Fruit fly (Drosophila melanogaster) whole organism, embryonic: ENCODE data around the gene CstF50.

ENCODE experiments used
- Awh ChIP-seq: fragments of 200-800 bp; sonication (Bioruptor generic); IDR thresholded peaks from 2 replicates; pipeline ENCODE4, ENCODE4 v1.3.6; 2022; ENCODE audit warnings: missing biosample characterization, missing genetic modification characterization
- CG11093 ChIP-seq: fragments of 200-800 bp; sonication (Bioruptor generic); IDR thresholded peaks from 3 replicates; pipeline ENCODE4 v1.3.6; 2022; ENCODE audit warnings: missing biosample characterization, missing genetic modification characterization
- CG13287 ChIP-seq: fragments of 200-800 bp; sonication (Bioruptor generic); IDR thresholded peaks from 2 replicates; pipeline ENCODE4 v1.3.6; 2022; ENCODE audit warnings: missing biosample characterization, missing genetic modification characterization; ENCODE audit not compliant: partially characterized antibody
- CG14710 ChIP-seq: fragments of 200-800 bp; sonication (Bioruptor generic); optimal IDR thresholded peaks from 3 replicates; lab custom pipeline; 2019; ENCODE audit warnings: missing biosample characterization, mild to moderate bottlenecking, missing genetic modification characterization, moderate library complexity
- CG15696 ChIP-seq: fragments of 200-800 bp; sonication (Bioruptor generic); optimal IDR thresholded peaks from 2 replicates; lab custom pipeline; 2019; ENCODE audit warnings: missing biosample characterization, mild to moderate bottlenecking, missing genetic modification characterization, moderate library complexity
- CG1603 ChIP-seq: fragments of 200-800 bp; sonication (Bioruptor generic); optimal IDR thresholded peaks from 2 replicates; lab custom pipeline; 2019; ENCODE audit warnings: missing biosample characterization, mild to moderate bottlenecking, missing genetic modification characterization, moderate library complexity
- CG16815 ChIP-seq: fragments of 200-800 bp; sonication (Bioruptor generic); optimal IDR thresholded peaks from 3 replicates; lab custom pipeline; 2017; ENCODE audit warnings: missing biosample characterization, mild to moderate bottlenecking, missing genetic modification characterization
- CG17328 ChIP-seq: fragments of 200-800 bp; sonication (Bioruptor generic); IDR thresholded peaks from 2 replicates; pipeline ENCODE4 v1.3.6; 2022; ENCODE audit warnings: missing biosample characterization, missing genetic modification characterization
- CG17361 ChIP-seq: fragments of 200-800 bp; sonication (Bioruptor generic); IDR thresholded peaks from 3 replicates; pipeline ENCODE4 v1.3.6; 2022; ENCODE audit warnings: missing biosample characterization, missing genetic modification characterization
- CG2712 ChIP-seq: fragments of 200-800 bp; optimal IDR thresholded peaks from 3 replicates; lab custom pipeline; 2019; ENCODE audit warnings: missing biosample characterization, mild to moderate bottlenecking, missing genetic modification characterization, moderate library complexity
- CG30403 ChIP-seq: fragments of 200-800 bp; sonication (Bioruptor generic); optimal IDR thresholded peaks from 3 replicates; lab custom pipeline; 2016; ENCODE audit warnings: missing biosample characterization, missing genetic modification characterization
- CG34422 ChIP-seq: fragments of 200-800 bp; sonication (Bioruptor generic); IDR thresholded peaks from 3 replicates; pipeline ENCODE4 v1.3.6; 2022; ENCODE audit warnings: missing biosample characterization, missing genetic modification characterization
- CG4282 ChIP-seq: fragments of 200-800 bp; sonication (Bioruptor generic); optimal IDR thresholded peaks from 2 replicates; lab custom pipeline; 2016; ENCODE audit warnings: missing biosample characterization, missing genetic modification characterization
- CG4404 ChIP-seq: fragments of 200-800 bp; sonication (Bioruptor generic); IDR thresholded peaks from 2 replicates; pipeline ENCODE4 v1.3.6; 2022; ENCODE audit warnings: missing biosample characterization, missing genetic modification characterization
- CG4820 ChIP-seq: fragments of 200-800 bp; sonication (Bioruptor generic); optimal IDR thresholded peaks from 3 replicates; lab custom pipeline; 2016; ENCODE audit warnings: missing biosample characterization, missing genetic modification characterization
- CG7357 ChIP-seq: fragments of 200-800 bp; sonication (Bioruptor generic); IDR thresholded peaks from 3 replicates; pipeline ENCODE4 v1.3.6; 2022; ENCODE audit warnings: missing biosample characterization, missing genetic modification characterization
- CG7556 ChIP-seq: fragments of 200-800 bp; sonication (Bioruptor generic); optimal IDR thresholded peaks from 2 replicates; lab custom pipeline; 2017; ENCODE audit warnings: missing biosample characterization, mild to moderate bottlenecking, missing genetic modification characterization
- CG8944 ChIP-seq: fragments of 200-800 bp; sonication (Bioruptor generic); optimal IDR thresholded peaks from 3 replicates; lab custom pipeline; 2016; ENCODE audit warnings: missing biosample characterization, missing genetic modification characterization
- D ChIP-seq, 2 experiments: fragments of 200-800 bp in 1 of 2; fragments of >200 bp in 1 of 2; sonication (Bioruptor generic) in 1 of 2; optimal IDR thresholded peaks; 2 replicates in 1 of 2; 3 replicates in 1 of 2; lab custom pipeline; 2017; ENCODE audit warnings: mild to moderate bottlenecking in 1 of 2, missing biosample characterization in 1 of 2, missing genetic modification characterization in 1 of 2, missing genetic modification reagents in 1 of 2
- ERR ChIP-seq: fragments of 200-800 bp; sonication (Bioruptor generic); optimal IDR thresholded peaks from 2 replicates; lab custom pipeline; 2016; ENCODE audit warnings: missing biosample characterization, missing genetic modification characterization
- H15 ChIP-seq: fragments of 200-800 bp; sonication (Bioruptor generic); IDR thresholded peaks from 3 replicates; pipeline ENCODE4 v1.3.6; 2022; ENCODE audit warnings: missing biosample characterization, missing genetic modification characterization
- Med ChIP-seq: fragments of 200-800 bp; sonication (Bioruptor generic); peaks from one replicate; lab custom pipeline; 2016; ENCODE audit warnings: missing biosample characterization, missing genetic modification characterization, mild to moderate bottlenecking, inconsistent platforms, moderate library complexity
- Rx ChIP-seq: fragments of 200-800 bp; sonication (Bioruptor generic); IDR thresholded peaks from 2 replicates; pipeline ENCODE4 v1.3.6; 2022; ENCODE audit warnings: missing biosample characterization, missing genetic modification characterization
- Spps ChIP-seq: fragments of 200-800 bp; sonication (Bioruptor generic); optimal IDR thresholded peaks from 2 replicates; lab custom pipeline; 2018; ENCODE audit warnings: missing biosample characterization, mild to moderate bottlenecking, missing genetic modification characterization
- Vsx1 ChIP-seq: fragments of 200-800 bp; sonication (Bioruptor generic); optimal IDR thresholded peaks from 2 replicates; lab custom pipeline; 2017; ENCODE audit warnings: missing biosample characterization, mild to moderate bottlenecking, missing genetic modification characterization, missing genetic modification reagents
- Xrp1 ChIP-seq: fragments of 200-800 bp; sonication (Bioruptor generic); IDR thresholded peaks from 2 replicates; pipeline ENCODE4 v1.3.6; 2022; ENCODE audit warnings: missing biosample characterization, missing genetic modification characterization
- ara ChIP-seq: fragments of 200-800 bp; sonication (Bioruptor generic); IDR thresholded peaks from 2 replicates; pipeline ENCODE4 v1.3.6; 2022; ENCODE audit warnings: missing biosample characterization, missing genetic modification characterization
- cg ChIP-seq: fragments of 200-800 bp; sonication (Bioruptor generic); optimal IDR thresholded peaks from 3 replicates; lab custom pipeline; 2019; ENCODE audit warnings: missing biosample characterization, mild to moderate bottlenecking, missing genetic modification characterization, moderate library complexity
- chif ChIP-seq, 2 experiments: fragments of 200-800 bp; sonication (Bioruptor generic); optimal IDR thresholded peaks; 3 replicates each; lab custom pipeline; 2016; ENCODE audit warnings: missing biosample characterization in 2 of 2, missing genetic modification characterization in 2 of 2
- crol ChIP-seq: fragments of 200-800 bp; sonication (Bioruptor generic); IDR thresholded peaks from 2 replicates; pipeline ENCODE4 v1.3.6; 2022; ENCODE audit warnings: missing biosample characterization, missing genetic modification characterization
- dan ChIP-seq: fragments of 200-800 bp; sonication (Bioruptor generic); IDR thresholded peaks from 2 replicates; pipeline ENCODE4 v1.3.6; 2022; ENCODE audit warnings: missing biosample characterization, missing genetic modification characterization
- fd96Cb ChIP-seq: fragments of 200-800 bp; sonication (Bioruptor generic); optimal IDR thresholded peaks from 2 replicates; lab custom pipeline; 2018; ENCODE audit warnings: missing biosample characterization, mild to moderate bottlenecking, missing genetic modification characterization, moderate library complexity
- gce ChIP-seq: fragments of 200-800 bp; sonication (Bioruptor generic); IDR thresholded peaks from 3 replicates; pipeline ENCODE4 v1.3.6; 2022; ENCODE audit warnings: missing biosample characterization, missing genetic modification characterization
- gem ChIP-seq: fragments of 200-800 bp; sonication (Bioruptor generic); optimal IDR thresholded peaks from 2 replicates; lab custom pipeline; 2019; ENCODE audit warnings: missing biosample characterization, mild to moderate bottlenecking, missing genetic modification characterization, moderate library complexity
- jumu ChIP-seq: fragments of 200-800 bp; sonication (Bioruptor generic); optimal IDR thresholded peaks from 3 replicates; lab custom pipeline; 2016; ENCODE audit warnings: missing biosample characterization, missing genetic modification characterization
- lola ChIP-seq, 3 experiments: fragments of >200 bp in 2 of 3; fragments of 200-800 bp in 1 of 3; sonication (Bioruptor generic) in 1 of 3; optimal IDR thresholded peaks; 2 replicates each; lab custom pipeline; 2017 to 2019; ENCODE audit warnings: missing biosample characterization in 3 of 3, missing genetic modification characterization in 3 of 3, mild to moderate bottlenecking in 1 of 3, moderate library complexity in 1 of 3
- lov ChIP-seq, 2 experiments: fragments of 200-800 bp in 1 of 2; fragments of >200 bp in 1 of 2; sonication (Bioruptor generic) in 1 of 2; IDR thresholded peaks in 1 of 2; optimal IDR thresholded peaks in 1 of 2; 2 replicates in 1 of 2; 3 replicates in 1 of 2; pipeline versions ENCODE4 v1.3.6 to Lab custom; 2017 to 2022; ENCODE audit warnings: missing biosample characterization in 1 of 2, missing genetic modification characterization in 1 of 2
- pfk ChIP-seq: fragments of 200-800 bp; sonication (Bioruptor generic); optimal IDR thresholded peaks from 2 replicates; lab custom pipeline; 2018; ENCODE audit warnings: missing biosample characterization, mild to moderate bottlenecking, missing genetic modification characterization, moderate library complexity
- phol ChIP-seq: fragments of 200-800 bp; sonication (Bioruptor generic); optimal IDR thresholded peaks from 3 replicates; lab custom pipeline; 2018; ENCODE audit warnings: missing biosample characterization, mild to moderate bottlenecking, missing genetic modification characterization, moderate library complexity
- prd ChIP-seq, 3 experiments: fragments of >200 bp in 2 of 3; fragments of 200-800 bp in 1 of 3; sonication (Bioruptor generic) in 1 of 3; optimal IDR thresholded peaks in 2 of 3; IDR thresholded peaks in 1 of 3; 2 replicates in 2 of 3; 3 replicates in 1 of 3; pipeline versions ENCODE4 v1.3.6 to Lab custom; 2017 to 2022; ENCODE audit warnings: missing biosample characterization in 1 of 3, missing genetic modification characterization in 1 of 3
- ro ChIP-seq: fragments of 200-800 bp; sonication (Bioruptor generic); IDR thresholded peaks from 2 replicates; pipeline ENCODE4 v1.3.6; 2022; ENCODE audit warnings: missing biosample characterization, missing genetic modification characterization
- sim ChIP-seq: fragments of 200-800 bp; sonication (Bioruptor generic); IDR thresholded peaks from 2 replicates; pipeline ENCODE4 v1.3.6; 2022; ENCODE audit warnings: missing biosample characterization, missing genetic modification characterization
- stwl ChIP-seq: fragments of 200-800 bp; sonication (Bioruptor generic); optimal IDR thresholded peaks from 3 replicates; lab custom pipeline; 2018; ENCODE audit warnings: missing biosample characterization, mild to moderate bottlenecking, missing genetic modification characterization, moderate library complexity
- unpg ChIP-seq: fragments of 200-800 bp; sonication (Bioruptor generic); optimal IDR thresholded peaks from 3 replicates; lab custom pipeline; 2018; ENCODE audit warnings: missing biosample characterization, mild to moderate bottlenecking, missing genetic modification characterization, moderate library complexity
- zf30C ChIP-seq: fragments of 200-800 bp; sonication (Bioruptor generic); optimal IDR thresholded peaks from 3 replicates; lab custom pipeline; 2018; ENCODE audit warnings: missing biosample characterization, mild to moderate bottlenecking, missing genetic modification characterization
- zfh1 ChIP-seq: fragments of 200-800 bp; sonication (Bioruptor generic); IDR thresholded peaks from 3 replicates; pipeline ENCODE4 v1.3.6; 2022; ENCODE audit warnings: missing biosample characterization, missing genetic modification characterization

The CstF50 gene

dm6 chr3R:31706142-31706894 lies 30.4 kb downstream of the CstF50 start (continued):
- TF ChIP-seq CG16815 (GFP tag; lab: Kevin White, UChicago): peak; percentile 48
- peak; percentile 49 for TF ChIP-seq crol
- TF ChIP-seq CG8944 (GFP tag; lab: Kevin White, UChicago): peak; percentile 31
- TF ChIP-seq dan (GFP tag; lab: Robert Waterston, UW): peak; percentile 47; the same call in 1 of the 2 replicates
- TF ChIP-seq H15 (GFP tag; lab: Robert Waterston, UW): peak; percentile 35; the same call in 1 of the 3 replicates
- TF ChIP-seq gem (tag; lab: Kevin White, UChicago): peak; percentile 23
- TF ChIP-seq Xrp1: peak; percentile 82
- 0 out of 3 replicates have a peak, but pooled peaks have one; percentile 38 for TF ChIP-seq CG11093 (GFP tag; lab: Robert Waterston, UW)
- TF ChIP-seq lov (optimal IDR thresholded peaks at IDR 0.05; lab: Kevin White, UChicago): no peak
- TF ChIP-seq lov (GFP tag; IDR thresholded peaks at IDR 0.05; lab: Robert Waterston, UW): peak; percentile 80
- TF ChIP-seq CG7556: no peak
- no peak for TF ChIP-seq unpg (GFP tag; lab: Kevin White, UChicago)
- peak; percentile 75 for TF ChIP-seq zfh1 (GFP tag; lab: Robert Waterston, UW)
- TF ChIP-seq CG4404 (GFP tag; lab: Robert Waterston, UW): peak; percentile 52; the same call in 1 of the 2 replicates
- TF ChIP-seq Vsx1 (GFP tag; lab: Kevin White, UChicago): no peak
- peak; percentile 16 to 23 for TF ChIP-seq chif (GFP tag; optimal IDR thresholded peaks at IDR 0.05; lab: Kevin White, UChicago)
- TF ChIP-seq Spps (tag; lab: Kevin White, UChicago): peak; percentile 51
- TF ChIP-seq fd96Cb (tag; lab: Kevin White, UChicago): peak; percentile 16
- 0 out of 2 replicates have a peak, but pooled peaks have one; percentile 35 for TF ChIP-seq sim (GFP tag; lab: Robert Waterston, UW)
- TF ChIP-seq CG17361 (GFP tag; lab: Robert Waterston, UW): peak; percentile 41; the same call in 1 of the 3 replicates
- peak; percentile 24 for TF ChIP-seq CG4820 (GFP tag; lab: Kevin White, UChicago)
- TF ChIP-seq CG17328 (GFP tag; lab: Robert Waterston, UW): 0 out of 2 replicates have a peak, but pooled peaks have one; percentile 21
- TF ChIP-seq Med: peak; percentile 62
- peak; percentile 9 for TF ChIP-seq stwl (tag; lab: Kevin White, UChicago)
- peak; percentile 46 for TF ChIP-seq phol (tag; lab: Kevin White, UChicago)
- TF ChIP-seq D (optimal IDR thresholded peaks at IDR 0.05; lab: Kevin White, UChicago): no peak
- TF ChIP-seq D (GFP tag; optimal IDR thresholded peaks at IDR 0.05; lab: Kevin White, UChicago): peak; percentile 43
- TF ChIP-seq jumu (GFP tag; lab: Kevin White, UChicago): no peak
- TF ChIP-seq zf30C (GFP tag; lab: Kevin White, UChicago): peak; percentile 28
- TF ChIP-seq Awh (GFP tag; lab: Robert Waterston, UW): no peak
- TF ChIP-seq ro: no peak
- TF ChIP-seq CG7357 (GFP tag; lab: Robert Waterston, UW): peak; percentile 47; the same call in 2 of the 3 replicates
- peak; percentile 82 for TF ChIP-seq ara (GFP tag; lab: Robert Waterston, UW)
- no peak for TF ChIP-seq prd (optimal IDR thresholded peaks at IDR 0.05; lab: Kevin White, UChicago)
- TF ChIP-seq prd (GFP tag; IDR thresholded peaks at IDR 0.05; lab: Robert Waterston, UW): peak; percentile 62; the same call in 2 of the 3 replicates
- peak; percentile 59 for TF ChIP-seq CG15696
- peak in 1 of 3 experiments; percentile 17 for TF ChIP-seq lola (GFP tag; optimal IDR thresholded peaks at IDR 0.05; lab: Kevin White, UChicago)
- TF ChIP-seq cg (GFP tag; lab: Kevin White, UChicago): no peak
- 0 out of 3 replicates have a peak, but pooled peaks have one; percentile 27 for TF ChIP-seq CG34422 (GFP tag; lab: Robert Waterston, UW)
- no peak for TF ChIP-seq CG13287 (GFP tag; lab: Robert Waterston, UW)
- no peak for TF ChIP-seq ERR (GFP tag; lab: Kevin White, UChicago)
- peak; percentile 50; the same call in 1 of the 2 replicates for TF ChIP-seq Rx (GFP tag; lab: Robert Waterston, UW)
- TF ChIP-seq CG2712 (tag; lab: Kevin White, UChicago): peak; percentile 78
- TF ChIP-seq CG4282 (GFP tag; lab: Kevin White, UChicago): no peak
- 0 out of 3 replicates have a peak, but pooled peaks have one; percentile 12 for TF ChIP-seq gce
- TF ChIP-seq CG1603: peak; percentile 39
- peak; percentile 3 for TF ChIP-seq pfk
- TF ChIP-seq CG30403 (GFP tag; lab: Kevin White, UChicago): no peak
- peak; percentile 49 for TF ChIP-seq CG14710
